Worm (Caenorhabditis elegans) whole organism, late embryonic: Measurements from ENCODE around the gene ceh-58.

Experiments
- F13H6.1 ChIP-seq: sonication (generic microtip); optimal IDR thresholded peaks from 2 replicates; lab custom pipeline; 2016; ENCODE audit warnings: missing genetic modification characterization, missing compliant biosample characterization
- K09A11.1 ChIP-seq: sonication (generic microtip); optimal IDR thresholded peaks from 2 replicates; lab custom pipeline; 2017; ENCODE audit warnings: antibody characterized with exemption, mild to moderate bottlenecking, missing genetic modification characterization, missing compliant biosample characterization; ENCODE audit not compliant: insufficient read depth
- ama-1 ChIP-seq: fragments of 150-350 bp; optimal IDR thresholded peaks from 2 replicates; lab custom pipeline; 2014
- hlh-30 ChIP-seq: sonication (generic microtip); optimal IDR thresholded peaks from 2 replicates; lab custom pipeline; 2017; ENCODE audit warnings: antibody characterized with exemption, missing genetic modification characterization, missing compliant biosample characterization; ENCODE audit not compliant: insufficient read depth
- lin-11 ChIP-seq: fragments of 200-800 bp; sonication (Bioruptor generic); optimal IDR thresholded peaks from 2 replicates; lab custom pipeline; 2018; ENCODE audit warnings: mild to moderate bottlenecking, missing genetic modification characterization, missing compliant biosample characterization
- ref-2 ChIP-seq: sonication (generic microtip); optimal IDR thresholded peaks from 2 replicates; lab custom pipeline; 2016; ENCODE audit warnings: missing genetic modification characterization, missing compliant biosample characterization
- unc-86 ChIP-seq: sonication (generic microtip); optimal IDR thresholded peaks from 2 replicates; lab custom pipeline; 2016; ENCODE audit warnings: missing genetic modification characterization, missing compliant biosample characterization

- TF ChIP-seq K09A11.1 (tag; lab: Kevin White, UChicago) (no peak), ama-1 (no peak), lin-11 (no peak), unc-86 (tag; lab: Kevin White, UChicago) (no peak), hlh-30 (no peak), ref-2 (tag; lab: Kevin White, UChicago) (no peak), F13H6.1 (tag; lab: Kevin White, UChicago) (no peak)
Measured at ce11 chrII:10395303-10395757, 25.9 kb upstream of the ceh-58 start, which contains the start of gene T09F3.4.
